Worm (Caenorhabditis elegans) whole organism, young adult: ENCODE results near the gene C37C3.2.

Experiments used
- F33H1.4 ChIP-seq: fragments of 200-800 bp; sonication (Bioruptor generic); IDR thresholded peaks from 2 replicates; pipeline ENCODE4 v1.3.6; 2022; ENCODE audit warnings: missing genetic modification reagents, missing genetic modification characterization, missing compliant biosample characterization
- snpc-4 ChIP-seq, 5 experiments: fragments of 150-350 bp in 1 of 5; sonication (generic microtip) in 4 of 5; optimal IDR thresholded peaks; 2 replicates each; lab custom pipeline; 2014 to 2018; ENCODE audit warnings: missing genetic modification characterization in 5 of 5, missing biosample characterization in 3 of 5, antibody characterized with exemption in 2 of 5, mild to moderate bottlenecking in 2 of 5, missing compliant biosample characterization in 2 of 5, missing genotype in 2 of 5, moderate library complexity in 2 of 5, missing genetic modification reagents in 1 of 5

ce11 chrV:7853900-7854299, 1.8 kb upstream of the C37C3.2 start:
- TF ChIP-seq snpc-4 (GFP tag; optimal IDR thresholded peaks at IDR 0.05; lab: Kevin White, UChicago), result no peak
- TF ChIP-seq snpc-4 (tag; optimal IDR thresholded peaks at IDR 0.05; lab: Kevin White, UChicago), result peak in 1 of 4 experiments; percentile 26
- peak; percentile 87 for TF ChIP-seq F33H1.4
